Worm (Caenorhabditis elegans) whole organism, L4 larva: ENCODE results near the gene F28H7.7.

Experiments used
- aly-2 ChIP-seq: sonication (generic microtip); optimal IDR thresholded peaks from 2 replicates; lab custom pipeline; 2018; ENCODE audit warnings: missing biosample characterization, missing genetic modification characterization
- gei-8 ChIP-seq: fragments of 200-800 bp; sonication (Bioruptor generic); optimal IDR thresholded peaks from 2 replicates; lab custom pipeline; 2018; ENCODE audit warnings: mild to moderate bottlenecking, missing genetic modification characterization, missing compliant biosample characterization
- lim-7 ChIP-seq: fragments of 200-800 bp; sonication (Bioruptor generic); IDR thresholded peaks from 2 replicates; pipeline ENCODE4 v1.3.6; 2022; ENCODE audit warnings: missing genetic modification characterization, missing compliant biosample characterization
- nhr-6 ChIP-seq: fragments of 150-350 bp; optimal IDR thresholded peaks from 2 replicates; lab custom pipeline; 2014; ENCODE audit warnings: missing biosample characterization, missing genetic modification characterization
- ztf-7 ChIP-seq: fragments of 150-350 bp; optimal IDR thresholded peaks from 2 replicates; lab custom pipeline; 2014; ENCODE audit warnings: missing biosample characterization, missing genetic modification characterization

ce11 chrV:10721912-10722426 lies 32.0 kb downstream of the F28H7.7 start:
- TF ChIP-seq lim-7 (GFP tag; lab: Robert Waterston, UW) (no peak), gei-8 (GFP tag; lab: Kevin White, UChicago) (no peak), nhr-6 (tag; lab: Kevin White, UChicago) (no peak), ztf-7 (tag; lab: Kevin White, UChicago) (no peak), aly-2 (no peak)
